Worm (Caenorhabditis elegans): Measurements from ENCODE around the gene T01B6.1.

DNA sequence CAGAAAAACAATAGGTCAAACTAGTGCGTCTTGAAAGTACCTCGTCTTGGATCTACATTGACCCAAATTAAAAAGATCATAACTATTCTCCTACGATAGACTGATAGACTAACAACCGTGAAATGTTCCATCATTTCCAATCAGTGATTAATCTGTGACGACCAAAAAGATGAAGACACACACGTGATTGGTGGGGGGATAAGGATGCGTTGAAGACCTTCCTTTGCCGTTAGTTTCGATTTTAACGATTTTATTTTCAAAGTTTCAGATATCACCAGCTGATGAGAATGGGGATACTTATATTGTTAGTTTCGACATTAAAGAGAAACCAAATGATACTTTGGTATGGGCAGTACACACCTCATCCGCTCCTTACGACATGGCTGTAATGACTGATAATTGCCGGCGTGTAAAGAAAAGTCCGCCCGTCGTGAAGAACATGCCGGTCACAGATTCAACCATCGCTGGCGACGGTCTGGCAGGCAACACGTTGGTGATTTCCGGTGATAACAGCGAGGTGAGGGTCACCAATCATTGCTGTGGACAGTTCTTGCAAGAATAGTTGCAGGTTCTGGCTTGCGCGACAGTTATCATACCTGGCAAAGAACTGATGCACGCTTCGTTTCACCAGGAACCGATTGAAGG is 51.6 kb downstream of the T01B6.1 start:
- TF ChIP-seq tab-1 (GFP tag; IDR thresholded peaks at IDR 0.05) = no peak
- TF ChIP-seq flt-1 (GFP tag; IDR thresholded peaks at IDR 0.05) = no peak
- TF ChIP-seq ref-1 (GFP tag; conservative IDR thresholded peaks at IDR 0.05) = no peak
- no peak for TF ChIP-seq ztf-23 (GFP tag; IDR thresholded peaks at IDR 0.05)
